Worm (Caenorhabditis elegans) whole organism, early embryonic: Measurements from ENCODE around the gene dgn-2.

Source experiments
- ama-1 ChIP-seq: fragments of 150-350 bp; optimal IDR thresholded peaks from 2 replicates; lab custom pipeline; 2014
- ceh-13 ChIP-seq: fragments of 200-800 bp; sonication (Bioruptor generic); optimal IDR thresholded peaks from 2 replicates; lab custom pipeline; 2018; ENCODE audit warnings: mild to moderate bottlenecking, missing genetic modification characterization, missing compliant biosample characterization
- ceh-36 ChIP-seq: sonication (generic microtip); optimal IDR thresholded peaks from 2 replicates; lab custom pipeline; 2016; ENCODE audit warnings: missing genetic modification characterization, inconsistent platforms, missing compliant biosample characterization
- tbx-11 ChIP-seq: fragments of 200-800 bp; sonication (Bioruptor generic); IDR thresholded peaks from 2 replicates; pipeline ENCODE4 v1.3.6; 2022; ENCODE audit warnings: missing genetic modification characterization, missing compliant biosample characterization

ce11 chrX:1384538-1384937, 17.2 kb upstream of the dgn-2 start, which contains the start of gene F56C3.8:
- TF ChIP-seq ama-1 (lab: Kevin White, UChicago), result no peak
- no peak for TF ChIP-seq ceh-13 (GFP tag; lab: Kevin White, UChicago)
- no peak for TF ChIP-seq tbx-11 (GFP tag; lab: Robert Waterston, UW)
- TF ChIP-seq ceh-36 (tag; lab: Kevin White, UChicago), result no peak
